Worm (Caenorhabditis elegans) whole organism, L1 larva: Measurements from ENCODE around the gene folt-1.
A peak's percentile ranks its signal among the peaks of the same experiment; 100 is the strongest.

ENCODE experiments used
- F16B12.6 ChIP-seq: fragments of 150-350 bp; optimal IDR thresholded peaks from 2 replicates; lab custom pipeline; 2014; ENCODE audit warnings: missing biosample characterization, missing genetic modification characterization
- aha-1 ChIP-seq: fragments of 150-350 bp; optimal IDR thresholded peaks from 2 replicates; lab custom pipeline; 2014; ENCODE audit warnings: missing biosample characterization, missing genetic modification characterization
- alr-1 ChIP-seq: fragments of 200-800 bp; sonication (Bioruptor generic); optimal IDR thresholded peaks from 2 replicates; lab custom pipeline; 2018; ENCODE audit warnings: borderline replicate concordance, mild to moderate bottlenecking, missing genetic modification characterization, missing compliant biosample characterization
- ama-1 ChIP-seq: fragments of 150-350 bp; optimal IDR thresholded peaks from 2 replicates; lab custom pipeline; 2014
- blmp-1 ChIP-seq: fragments of 150-350 bp; optimal IDR thresholded peaks from 2 replicates; lab custom pipeline; 2014; ENCODE audit warnings: missing biosample characterization, missing genetic modification characterization
- ceh-63 ChIP-seq: fragments of 200-800 bp; sonication (Bioruptor generic); optimal IDR thresholded peaks from 2 replicates; lab custom pipeline; 2018; ENCODE audit warnings: mild to moderate bottlenecking, missing genetic modification characterization, missing compliant biosample characterization
- ceh-82 ChIP-seq, 3 experiments: fragments of 150-350 bp in 1 of 3; sonication (generic microtip) in 2 of 3; optimal IDR thresholded peaks; 2 replicates each; lab custom pipeline; 2014 to 2017; ENCODE audit warnings: missing biosample characterization in 3 of 3, missing genetic modification characterization in 3 of 3
- efl-1 ChIP-seq, 4 experiments: fragments of 150-350 bp; optimal IDR thresholded peaks in 3 of 4; peaks in 1 of 4; 1 replicate in 1 of 4; 2 replicates in 3 of 4; lab custom pipeline; 2014; ENCODE audit warnings: missing biosample characterization in 2 of 4, missing genetic modification characterization in 2 of 4, missing genetic modification reagents in 2 of 4
- efl-3 ChIP-seq: fragments of 200-800 bp; sonication (Bioruptor generic); optimal IDR thresholded peaks from 2 replicates; lab custom pipeline; 2018; ENCODE audit warnings: mild to moderate bottlenecking, missing genetic modification characterization, missing compliant biosample characterization
- egl-13 ChIP-seq: sonication (generic microtip); optimal IDR thresholded peaks from 2 replicates; lab custom pipeline; 2016; ENCODE audit warnings: missing genotype, missing genetic modification reagents, missing genetic modification characterization, missing compliant biosample characterization
- elt-2 ChIP-seq: sonication (generic microtip); optimal IDR thresholded peaks from 2 replicates; lab custom pipeline; 2016; ENCODE audit warnings: missing genetic modification characterization, mild to moderate bottlenecking, inconsistent platforms, missing compliant biosample characterization, missing genetic modification reagents
- ets-5 ChIP-seq: fragments of 200-800 bp; sonication (Bioruptor generic); IDR thresholded peaks from 2 replicates; pipeline ENCODE4 v1.3.6; 2022; ENCODE audit warnings: missing genetic modification characterization, missing compliant biosample characterization
- fkh-4 ChIP-seq: sonication (generic microtip); optimal IDR thresholded peaks from 2 replicates; lab custom pipeline; 2016; ENCODE audit warnings: missing compliant biosample characterization, missing genetic modification characterization, borderline replicate concordance
- fkh-8 ChIP-seq: sonication (generic microtip); optimal IDR thresholded peaks from 2 replicates; lab custom pipeline; 2016; ENCODE audit warnings: mild to moderate bottlenecking, missing genetic modification characterization, missing compliant biosample characterization
- grh-1 ChIP-seq: fragments of 200-800 bp; sonication (Bioruptor generic); IDR thresholded peaks from 2 replicates; pipeline ENCODE4 v1.3.6; 2022; ENCODE audit warnings: missing genetic modification reagents, missing genetic modification characterization, missing compliant biosample characterization
- hlh-17 ChIP-seq: fragments of 200-800 bp; sonication (Bioruptor generic); optimal IDR thresholded peaks from 2 replicates; lab custom pipeline; 2018; ENCODE audit warnings: missing genetic modification characterization, mild to moderate bottlenecking, missing compliant biosample characterization, moderate library complexity, borderline replicate concordance
- hpl-2 ChIP-seq: fragments of 150-350 bp; optimal IDR thresholded peaks from 2 replicates; lab custom pipeline; 2014; ENCODE audit warnings: missing biosample characterization, missing genetic modification reagents, missing genetic modification characterization
- jun-1 ChIP-seq: fragments of 150-350 bp; optimal IDR thresholded peaks from 2 replicates; lab custom pipeline; 2014; ENCODE audit warnings: missing biosample characterization, missing genetic modification reagents, missing genetic modification characterization
- lin-13 ChIP-seq: fragments of 150-350 bp; optimal IDR thresholded peaks from 2 replicates; lab custom pipeline; 2014; ENCODE audit warnings: missing biosample characterization, missing genetic modification reagents, missing genetic modification characterization
- lin-35 ChIP-seq, 2 experiments: fragments of 150-350 bp; optimal IDR thresholded peaks; 2 replicates each; lab custom pipeline; 2014; ENCODE audit warnings: missing biosample characterization in 2 of 2, missing genetic modification characterization in 2 of 2, missing genetic modification reagents in 2 of 2
- lir-3 ChIP-seq: sonication (generic microtip); optimal IDR thresholded peaks from 2 replicates; lab custom pipeline; 2016; ENCODE audit warnings: mild to moderate bottlenecking, missing genetic modification characterization, moderate library complexity, missing compliant biosample characterization; ENCODE audit not compliant: poor library complexity
- lsy-2 ChIP-seq, 2 experiments: fragments of 150-350 bp; optimal IDR thresholded peaks; 2 replicates each; lab custom pipeline; 2014; ENCODE audit warnings: missing biosample characterization in 2 of 2, missing genetic modification characterization in 2 of 2
- mab-9 ChIP-seq: fragments of 200-800 bp; sonication (Bioruptor generic); IDR thresholded peaks from 2 replicates; pipeline ENCODE4 v1.3.6; 2022; ENCODE audit warnings: missing genetic modification reagents, missing genetic modification characterization, missing compliant biosample characterization
- mep-1 ChIP-seq: fragments of 150-350 bp; optimal IDR thresholded peaks from 2 replicates; lab custom pipeline; 2014; ENCODE audit warnings: missing biosample characterization, missing genetic modification characterization
- nhr-19 ChIP-seq: fragments of 200-800 bp; sonication (Bioruptor generic); conservative IDR thresholded peaks from 2 replicates; pipeline ENCODE4 v1.3.6; 2022; ENCODE audit warnings: missing genetic modification characterization, missing compliant biosample characterization
- nhr-20 ChIP-seq: sonication (generic microtip); optimal IDR thresholded peaks from 2 replicates; lab custom pipeline; 2016; ENCODE audit warnings: mild to moderate bottlenecking, missing genetic modification characterization, missing compliant biosample characterization
- nhr-47 ChIP-seq: sonication (generic microtip); optimal IDR thresholded peaks from 2 replicates; lab custom pipeline; 2016; ENCODE audit warnings: mild to moderate bottlenecking, missing genetic modification characterization, moderate library complexity, missing compliant biosample characterization
- nhr-71 ChIP-seq: sonication (generic microtip); optimal IDR thresholded peaks from 2 replicates; lab custom pipeline; 2016; ENCODE audit warnings: mild to moderate bottlenecking, missing genetic modification characterization, moderate library complexity, missing compliant biosample characterization
- nhr-85 ChIP-seq: sonication (generic microtip); peaks from one replicate; lab custom pipeline; 2016; ENCODE audit warnings: missing genetic modification characterization, inconsistent platforms, missing compliant biosample characterization
- nhr-90 ChIP-seq: sonication (generic microtip); optimal IDR thresholded peaks from 2 replicates; lab custom pipeline; 2016; ENCODE audit warnings: mild to moderate bottlenecking, missing genetic modification characterization, missing compliant biosample characterization; ENCODE audit not compliant: poor library complexity
- snu-23 ChIP-seq: sonication (generic microtip); optimal IDR thresholded peaks from 2 replicates; lab custom pipeline; 2016; ENCODE audit warnings: missing genetic modification characterization, missing compliant biosample characterization
- tlp-1 ChIP-seq: fragments of 150-350 bp; optimal IDR thresholded peaks from 2 replicates; lab custom pipeline; 2014; ENCODE audit warnings: missing biosample characterization, missing genetic modification characterization
- unc-62 ChIP-seq: fragments of 150-350 bp; optimal IDR thresholded peaks from 2 replicates; lab custom pipeline; 2014; ENCODE audit warnings: missing biosample characterization, missing genetic modification reagents, missing genetic modification characterization
- unc-98 ChIP-seq: fragments of 200-800 bp; sonication (Bioruptor generic); IDR thresholded peaks from 2 replicates; pipeline ENCODE4 v1.3.6; 2022; ENCODE audit warnings: missing genetic modification characterization, missing compliant biosample characterization
- zip-4 ChIP-seq: fragments of 200-800 bp; sonication (Bioruptor generic); optimal IDR thresholded peaks from 2 replicates; lab custom pipeline; 2018; ENCODE audit warnings: mild to moderate bottlenecking, missing genetic modification characterization, moderate library complexity, missing compliant biosample characterization
- ztf-11 ChIP-seq, 2 experiments: sonication (generic microtip); optimal IDR thresholded peaks; 2 replicates each; lab custom pipeline; 2016 to 2017; ENCODE audit warnings: missing genetic modification characterization in 2 of 2, missing biosample characterization in 1 of 2, missing compliant biosample characterization in 1 of 2
- ztf-4 ChIP-seq: fragments of 150-350 bp; optimal IDR thresholded peaks from 2 replicates; lab custom pipeline; 2014; ENCODE audit warnings: missing biosample characterization, missing genetic modification characterization

Gene folt-1

ce11 chrV:11113607-11114006 lies 27.7 kb upstream of the folt-1 start, which contains the start of gene math-33:
math-33 (plus strand) TSS chrV:11113907.
- no peak for TF ChIP-seq alr-1
- TF ChIP-seq ets-5 (GFP tag; lab: Robert Waterston, UW), result no peak
- TF ChIP-seq jun-1 (tag; lab: Kevin White, UChicago), result no peak
- TF ChIP-seq blmp-1 (tag; lab: Kevin White, UChicago), result no peak
- no peak for TF ChIP-seq lsy-2 (tag; optimal IDR thresholded peaks at IDR 0.05; lab: Kevin White, UChicago)
- TF ChIP-seq nhr-71 (tag; lab: Kevin White, UChicago), result no peak
- no peak for TF ChIP-seq lin-13
- TF ChIP-seq ama-1 (lab: Kevin White, UChicago), result no peak
- TF ChIP-seq nhr-90 (tag; lab: Kevin White, UChicago), result no peak
- no peak for TF ChIP-seq hlh-17 (GFP tag; lab: Kevin White, UChicago)
- TF ChIP-seq unc-62 (GFP tag; lab: Kevin White, UChicago), result no peak
- TF ChIP-seq nhr-19 (GFP tag; lab: Robert Waterston, UW), result no peak
- no peak for TF ChIP-seq zip-4 (GFP tag; lab: Kevin White, UChicago)
- TF ChIP-seq elt-2 (tag; lab: Kevin White, UChicago), result no peak
- no peak for TF ChIP-seq unc-98 (GFP tag; lab: Robert Waterston, UW)
- no peak for TF ChIP-seq ceh-82 (tag; optimal IDR thresholded peaks at IDR 0.05; lab: Kevin White, UChicago)
- TF ChIP-seq tlp-1 (tag; lab: Kevin White, UChicago), result no peak
- TF ChIP-seq nhr-85, result no peak
- TF ChIP-seq, all 84 proteins: peak for 0

- TF ChIP-seq egl-13 (tag; lab: Kevin White, UChicago) (no peak), nhr-20 (tag; lab: Kevin White, UChicago) (peak; percentile 16), nhr-90 (tag; lab: Kevin White, UChicago) (peak; percentile 61), mep-1 (no peak), ama-1 (lab: Kevin White, UChicago) (peak; percentile 20), efl-1 (optimal IDR thresholded peaks at IDR 0.05; lab: Kevin White, UChicago) (peak in 1 of 2 experiments; percentile 15), efl-1 (GFP tag; optimal IDR thresholded peaks at IDR 0.05 in 1 of 2; lab: Kevin White, UChicago) (peak in 1 of 2 experiments; percentile 71), nhr-47 (tag; lab: Kevin White, UChicago) (peak; percentile 15), nhr-71 (tag; lab: Kevin White, UChicago) (peak; percentile 56), F16B12.6 (tag; lab: Kevin White, UChicago) (no peak), ztf-11 (tag; optimal IDR thresholded peaks at IDR 0.05; lab: Kevin White, UChicago) (peak in 1 of 2 experiments; percentile 3), ztf-4 (tag; lab: Kevin White, UChicago) (peak; percentile 60), nhr-85 (no peak), lin-35 (GFP tag; optimal IDR thresholded peaks at IDR 0.05; lab: Kevin White, UChicago) (peak in 1 of 2 experiments; percentile 11), fkh-4 (tag; lab: Kevin White, UChicago) (no peak)
These were observed 23.0 kb upstream of the folt-1 start for ce11 chrV:11118179-11118725.

ce11 chrV:11119294-11119755 lies 22.0 kb upstream of the folt-1 start, which contains the start of gene scb-1:
scb-1 (minus strand) TSS chrV:11119705.
- peak; percentile 32 for TF ChIP-seq nhr-85
- no peak for TF ChIP-seq nhr-47 (tag; lab: Kevin White, UChicago)
- TF ChIP-seq lir-3 (tag; lab: Kevin White, UChicago), result no peak
- no peak for TF ChIP-seq efl-1 (optimal IDR thresholded peaks at IDR 0.05; lab: Kevin White, UChicago)
- peak in 1 of 2 experiments; percentile 28 for TF ChIP-seq efl-1 (GFP tag; optimal IDR thresholded peaks at IDR 0.05 in 1 of 2; lab: Kevin White, UChicago)
- TF ChIP-seq nhr-71 (tag; lab: Kevin White, UChicago), result peak; percentile 20
- TF ChIP-seq fkh-8 (tag; lab: Kevin White, UChicago), result no peak
- no peak for TF ChIP-seq hpl-2 (GFP tag; lab: Kevin White, UChicago)
- TF ChIP-seq fkh-4 (tag; lab: Kevin White, UChicago), result no peak
- TF ChIP-seq ceh-63 (GFP tag; lab: Kevin White, UChicago), result no peak
- no peak for TF ChIP-seq efl-3
- no peak for TF ChIP-seq mab-9 (GFP tag; lab: Robert Waterston, UW)
- no peak for TF ChIP-seq aha-1 (tag; lab: Kevin White, UChicago)
- peak; percentile 87 for TF ChIP-seq ama-1 (lab: Kevin White, UChicago)
- no peak for TF ChIP-seq grh-1
- TF ChIP-seq ztf-11 (tag; optimal IDR thresholded peaks at IDR 0.05; lab: Kevin White, UChicago), result no peak
- TF ChIP-seq nhr-90 (tag; lab: Kevin White, UChicago), result peak; percentile 9
- TF ChIP-seq snu-23 (GFP tag; lab: Kevin White, UChicago), result no peak
- no peak for TF ChIP-seq ztf-4 (tag; lab: Kevin White, UChicago)
- TF ChIP-seq alr-1, result no peak
